Fruit fly (Drosophila melanogaster) whole organism, wandering third instar larva: Measurements from ENCODE around the gene Snoo.
A peak's percentile ranks its signal among the peaks of the same experiment; 100 is the strongest.

ENCODE experiments used
- Abd-B ChIP-seq: fragments of >200 bp; optimal IDR thresholded peaks from 2 replicates; lab custom pipeline; 2017; ENCODE audit warnings: missing biosample characterization, missing genetic modification characterization
- CG32264 ChIP-seq: fragments of 200-800 bp; sonication (Bioruptor generic); optimal IDR thresholded peaks from 2 replicates; lab custom pipeline; 2016; ENCODE audit warnings: missing biosample characterization, missing genetic modification characterization
- CG9705 ChIP-seq: fragments of 200-800 bp; sonication (Bioruptor generic); optimal IDR thresholded peaks from 2 replicates; lab custom pipeline; 2018; ENCODE audit warnings: missing biosample characterization, mild to moderate bottlenecking, missing genetic modification characterization
- CrebA ChIP-seq: fragments of 200-800 bp; sonication (Bioruptor generic); optimal IDR thresholded peaks from 2 replicates; lab custom pipeline; 2016; ENCODE audit warnings: missing biosample characterization, mild to moderate bottlenecking, missing genetic modification characterization, borderline replicate concordance
- Dfd ChIP-seq: fragments of >200 bp; optimal IDR thresholded peaks from 2 replicates; lab custom pipeline; 2017; ENCODE audit warnings: missing biosample characterization, missing genetic modification characterization
- Dif ChIP-seq: fragments of 200-275, 200-300 bp; sonication (Bioruptor generic); optimal IDR thresholded peaks from 2 replicates; lab custom pipeline; 2018; ENCODE audit warnings: missing biosample characterization, missing genetic modification characterization; ENCODE audit not compliant: partially characterized antibody
- GATAd ChIP-seq: sonication (Bioruptor generic); optimal IDR thresholded peaks from 2 replicates; lab custom pipeline; 2016; ENCODE audit warnings: missing biosample characterization, missing genetic modification characterization
- HLH106 ChIP-seq: fragments of 200-800 bp; optimal IDR thresholded peaks from 3 replicates; lab custom pipeline; 2019; ENCODE audit warnings: missing biosample characterization, mild to moderate bottlenecking, missing genetic modification characterization, moderate library complexity
- Hnf4 ChIP-seq: fragments of 200-800 bp; sonication (Bioruptor generic); optimal IDR thresholded peaks from 2 replicates; lab custom pipeline; 2016; ENCODE audit warnings: missing biosample characterization, mild to moderate bottlenecking, missing genetic modification characterization
- Hr78 ChIP-seq: fragments of >200 bp; optimal IDR thresholded peaks from 2 replicates; lab custom pipeline; 2017; ENCODE audit warnings: missing biosample characterization, missing genetic modification characterization
- Hr83 ChIP-seq: fragments of 200-300 bp; sonication (Bioruptor generic); optimal IDR thresholded peaks from 2 replicates; lab custom pipeline; 2016; ENCODE audit warnings: missing biosample characterization, mild to moderate bottlenecking, missing genetic modification characterization, moderate library complexity; ENCODE audit not compliant: poor library complexity, severe bottlenecking
- Jra ChIP-seq: sonication (Bioruptor generic); optimal IDR thresholded peaks from 2 replicates; lab custom pipeline; 2016; ENCODE audit warnings: missing biosample characterization, missing genetic modification characterization
- Mio ChIP-seq: sonication (Bioruptor generic); optimal IDR thresholded peaks from 2 replicates; lab custom pipeline; 2016; ENCODE audit warnings: missing biosample characterization, missing genetic modification characterization
- Myc ChIP-seq: fragments of >200 bp; optimal IDR thresholded peaks from 2 replicates; lab custom pipeline; 2017
- N ChIP-seq: fragments of >200 bp; optimal IDR thresholded peaks from 2 replicates; lab custom pipeline; 2018; ENCODE audit warnings: missing biosample characterization, missing external identifiers, missing genetic modification characterization
- OdsH ChIP-seq: fragments of 200-800 bp; sonication (Bioruptor generic); optimal IDR thresholded peaks from 2 replicates; lab custom pipeline; 2016; ENCODE audit warnings: missing biosample characterization, mild to moderate bottlenecking, missing genetic modification characterization
- Rel ChIP-seq, 2 experiments: fragments of 200-800 bp; sonication (Bioruptor generic) in 1 of 2; optimal IDR thresholded peaks; 2 replicates in 1 of 2; 3 replicates in 1 of 2; lab custom pipeline; 2016 to 2019; ENCODE audit warnings: mild to moderate bottlenecking in 2 of 2, missing biosample characterization in 2 of 2, missing genetic modification characterization in 2 of 2, moderate library complexity in 1 of 2
- Vsx2 ChIP-seq: fragments of 200-300, 225-300 bp; sonication (Bioruptor generic); optimal IDR thresholded peaks from 2 replicates; lab custom pipeline; 2018; ENCODE audit warnings: missing biosample characterization, missing genetic modification characterization; ENCODE audit not compliant: partially characterized antibody
- br ChIP-seq: fragments of 200-800 bp; sonication (Bioruptor generic); optimal IDR thresholded peaks from 2 replicates; lab custom pipeline; 2016; ENCODE audit warnings: missing biosample characterization, missing genetic modification characterization
- brk ChIP-seq: fragments of 200-800 bp; sonication (Bioruptor generic); optimal IDR thresholded peaks from 2 replicates; lab custom pipeline; 2016; ENCODE audit warnings: missing biosample characterization, mild to moderate bottlenecking, missing genetic modification characterization
- dl ChIP-seq, 2 experiments: fragments of 175-275, 200-275 bp in 1 of 2; fragments of 200-275 bp in 1 of 2; sonication (Bioruptor generic); optimal IDR thresholded peaks; lab custom pipeline; 2018; ENCODE audit warnings: mild to moderate bottlenecking in 2 of 2, missing biosample characterization in 2 of 2, missing genetic modification characterization in 2 of 2, moderate library complexity in 2 of 2; ENCODE audit not compliant: partially characterized antibody in 2 of 2, insufficient read depth in 1 of 2
- dmrt93B ChIP-seq: fragments of 200-800 bp; sonication (Bioruptor generic); optimal IDR thresholded peaks from 2 replicates; lab custom pipeline; 2018; ENCODE audit warnings: missing biosample characterization, mild to moderate bottlenecking, missing genetic modification characterization
- dsf ChIP-seq: sonication (Bioruptor generic); optimal IDR thresholded peaks from 2 replicates; lab custom pipeline; 2016; ENCODE audit warnings: missing biosample characterization, missing genetic modification characterization, borderline replicate concordance
- ey ChIP-seq: fragments of 200-800 bp; sonication (Bioruptor generic); optimal IDR thresholded peaks from 2 replicates; lab custom pipeline; 2016; ENCODE audit warnings: missing biosample characterization, missing genetic modification characterization
- foxo ChIP-seq, 2 experiments: fragments of 200-800 bp; sonication (Bioruptor generic); optimal IDR thresholded peaks; 2 replicates in 1 of 2; 3 replicates in 1 of 2; lab custom pipeline; 2016 to 2017; ENCODE audit warnings: missing biosample characterization in 2 of 2, missing genetic modification characterization in 2 of 2
- fru ChIP-seq: fragments of 200-800 bp; sonication (Bioruptor generic); optimal IDR thresholded peaks from 3 replicates; lab custom pipeline; 2016; ENCODE audit warnings: missing biosample characterization, mild to moderate bottlenecking, missing genetic modification characterization
- h ChIP-seq: fragments of 200-800 bp; sonication (Bioruptor generic); optimal IDR thresholded peaks from 3 replicates; lab custom pipeline; 2016; ENCODE audit warnings: missing biosample characterization, mild to moderate bottlenecking, missing genetic modification characterization
- jim ChIP-seq: fragments of 175-275, 200-325 bp; sonication (Bioruptor generic); optimal IDR thresholded peaks from 2 replicates; lab custom pipeline; 2016; ENCODE audit warnings: missing biosample characterization, mild to moderate bottlenecking, missing genetic modification characterization
- lola ChIP-seq: fragments of >200 bp; optimal IDR thresholded peaks from 2 replicates; lab custom pipeline; 2017; ENCODE audit warnings: missing biosample characterization, missing genetic modification characterization
- pan ChIP-seq: fragments of >200 bp; optimal IDR thresholded peaks from 2 replicates; lab custom pipeline; 2017
- psq ChIP-seq: fragments of 200-800 bp; sonication (Bioruptor generic); optimal IDR thresholded peaks from 3 replicates; lab custom pipeline; 2017; ENCODE audit warnings: missing biosample characterization, mild to moderate bottlenecking, missing genetic modification characterization, moderate library complexity
- rgr ChIP-seq: fragments of 200-800 bp; sonication (Bioruptor generic); optimal IDR thresholded peaks from 3 replicates; lab custom pipeline; 2016; ENCODE audit warnings: missing biosample characterization, mild to moderate bottlenecking, missing genetic modification characterization
- sage ChIP-seq: fragments of 200-800 bp; sonication (Bioruptor generic); optimal IDR thresholded peaks from 2 replicates; lab custom pipeline; 2016; ENCODE audit warnings: missing biosample characterization, mild to moderate bottlenecking, missing genetic modification characterization
- sv ChIP-seq: fragments of 200-800 bp; sonication (Bioruptor generic); optimal IDR thresholded peaks from 3 replicates; lab custom pipeline; 2016; ENCODE audit warnings: missing biosample characterization, missing genetic modification characterization
- tai ChIP-seq: sonication (Bioruptor generic); optimal IDR thresholded peaks from 2 replicates; lab custom pipeline; 2016; ENCODE audit warnings: missing biosample characterization, missing genetic modification characterization
- usp ChIP-seq: fragments of >200 bp; optimal IDR thresholded peaks from 2 replicates; lab custom pipeline; 2017; ENCODE audit warnings: missing biosample characterization, missing genetic modification characterization
- woc ChIP-seq: sonication (Bioruptor generic); optimal IDR thresholded peaks from 2 replicates; lab custom pipeline; 2016; ENCODE audit warnings: missing biosample characterization, mild to moderate bottlenecking, missing genetic modification characterization

Snoo gene

DNA sequence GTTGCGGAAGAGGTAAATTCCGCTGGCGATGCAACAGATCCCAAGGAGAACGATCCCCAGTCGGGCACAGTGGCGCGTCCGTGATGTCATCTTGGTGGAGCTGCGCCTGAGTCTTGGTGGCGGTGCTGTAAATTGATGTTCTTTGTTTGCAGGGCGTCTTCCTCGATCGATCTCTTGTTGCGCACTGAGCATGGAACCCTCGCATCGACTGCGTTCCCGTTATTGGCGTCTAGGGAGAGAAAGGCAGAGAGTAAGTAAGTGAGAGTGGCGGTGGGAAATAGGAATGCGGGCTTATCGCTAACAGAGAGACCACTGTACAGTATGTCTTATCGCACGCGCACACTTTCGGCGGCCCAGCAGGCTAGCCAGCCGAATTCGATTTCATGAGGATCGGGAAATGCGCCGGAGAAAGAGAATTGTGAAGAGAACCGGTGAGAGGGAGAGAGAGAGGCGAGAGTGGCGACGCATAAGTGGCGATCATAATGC, 7.4 kb upstream of the Snoo start:
- TF ChIP-seq tai (GFP tag; lab: Kevin White, UChicago) (no peak), fru (GFP tag; lab: Kevin White, UChicago) (no peak), N (GFP tag; lab: Kevin White, UChicago) (no peak), CG9705 (GFP tag; lab: Kevin White, UChicago) (no peak), foxo (GFP tag; optimal IDR thresholded peaks at IDR 0.05; lab: Kevin White, UChicago) (no peak), HLH106 (tag; lab: Kevin White, UChicago) (peak; percentile 4), usp (GFP tag; lab: Kevin White, UChicago) (no peak), CrebA (GFP tag; lab: Kevin White, UChicago) (no peak), Dfd (GFP tag; lab: Kevin White, UChicago) (no peak), dl (GFP tag; optimal IDR thresholded peaks at IDR 0.05; lab: Kevin White, UChicago; ENCODE audit: insufficient read depth in 1 of 2, partially characterized antibody in 2 of 2) (peak; percentile 26 to 69), psq (GFP tag; lab: Kevin White, UChicago) (no peak), sv (GFP tag; lab: Kevin White, UChicago) (no peak), Hr78 (no peak), Hr83 (peak; percentile 51), dmrt93B (GFP tag; lab: Kevin White, UChicago) (no peak), dsf (no peak), Dif (GFP tag; lab: Kevin White, UChicago) (peak; percentile 46), lola (GFP tag; lab: Kevin White, UChicago) (no peak), rgr (GFP tag; lab: Kevin White, UChicago) (no peak), GATAd (no peak), br (no peak), Myc (lab: Kevin White, UChicago) (no peak), pan (lab: Kevin White, UChicago) (no peak), Hnf4 (GFP tag; lab: Kevin White, UChicago) (no peak), sage (no peak), woc (GFP tag; lab: Kevin White, UChicago) (no peak), Rel (GFP tag; optimal IDR thresholded peaks at IDR 0.05; lab: Kevin White, UChicago) (no peak), Rel (tag; optimal IDR thresholded peaks at IDR 0.05; lab: Kevin White, UChicago) (no peak), ey (GFP tag; lab: Kevin White, UChicago) (no peak), h (GFP tag; lab: Kevin White, UChicago) (no peak), brk (GFP tag; lab: Kevin White, UChicago) (no peak), Vsx2 (no peak), OdsH (no peak), Jra (GFP tag; lab: Kevin White, UChicago) (no peak), CG32264 (GFP tag; lab: Kevin White, UChicago) (no peak)
- TF ChIP-seq, all 38 proteins: peak for 4

DNA sequence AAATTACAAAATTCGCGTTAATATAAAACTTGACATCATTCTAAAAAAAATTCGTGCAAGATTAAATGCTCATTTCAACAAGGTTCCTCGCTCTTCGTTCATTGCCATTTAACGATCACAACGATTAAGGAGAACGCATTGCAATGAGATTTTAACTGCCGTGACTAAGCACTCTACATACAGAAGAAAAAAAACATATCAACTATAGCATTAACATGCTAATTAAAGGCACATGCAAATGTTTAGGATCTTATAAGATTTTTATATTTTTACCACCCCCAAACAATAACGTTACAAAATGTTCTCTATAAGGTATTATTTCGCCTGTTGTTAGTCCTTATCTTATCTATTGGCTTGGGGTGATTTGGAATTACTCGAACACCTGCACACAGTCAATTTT, 6.7 kb upstream of the Snoo start:
- TF ChIP-seq ey (GFP tag; lab: Kevin White, UChicago) (no peak), Abd-B (no peak), CG9705 (GFP tag; lab: Kevin White, UChicago) (no peak), Jra (GFP tag; lab: Kevin White, UChicago) (no peak), Mio (GFP tag; lab: Kevin White, UChicago) (no peak), Hnf4 (GFP tag; lab: Kevin White, UChicago) (no peak), Vsx2 (no peak), brk (GFP tag; lab: Kevin White, UChicago) (no peak), dl (GFP tag; optimal IDR thresholded peaks at IDR 0.05; lab: Kevin White, UChicago; ENCODE audit: insufficient read depth in 1 of 2, partially characterized antibody in 2 of 2) (no peak)

DNA sequence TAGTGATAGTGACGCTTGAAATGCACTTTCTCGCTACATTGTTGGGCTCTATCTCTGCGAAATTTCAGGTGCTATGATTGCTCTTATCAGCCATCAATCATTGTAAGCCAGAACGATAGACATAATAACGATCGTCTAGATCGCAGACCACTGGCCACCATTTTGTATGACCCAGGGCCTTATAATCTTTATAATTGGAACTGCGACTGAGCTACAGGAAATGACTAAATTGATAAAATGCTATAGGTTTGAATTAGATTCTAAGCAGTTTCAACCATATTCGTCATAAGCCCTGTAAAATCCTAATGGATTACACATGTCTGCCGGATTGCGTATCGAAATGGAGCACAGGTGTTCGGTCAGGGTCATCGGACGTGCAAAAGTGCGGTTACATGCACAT, 5.9 kb upstream of the Snoo start:
- TF ChIP-seq jim (GFP tag; lab: Kevin White, UChicago) = no peak
- no peak for TF ChIP-seq h (GFP tag; lab: Kevin White, UChicago)
